Fruit fly (Drosophila melanogaster) whole organism, embryonic: ENCODE results near the gene CG8677.

Source experiments
- Abd-B ChIP-seq: fragments of 200-800 bp; sonication (Bioruptor generic); optimal IDR thresholded peaks from 2 replicates; lab custom pipeline; 2018; ENCODE audit warnings: missing biosample characterization, mild to moderate bottlenecking, missing genetic modification characterization, moderate library complexity
- Atf3 ChIP-seq: fragments of 200-800 bp; sonication (Bioruptor generic); optimal IDR thresholded peaks from 3 replicates; lab custom pipeline; 2016; ENCODE audit warnings: missing biosample characterization, missing genetic modification characterization
- BEAF-32 ChIP-seq: fragments of 200-800 bp; sonication (Bioruptor generic); optimal IDR thresholded peaks from 3 replicates; lab custom pipeline; 2017; ENCODE audit warnings: missing biosample characterization, missing genetic modification characterization, mild to moderate bottlenecking, moderate library complexity, missing genetic modification reagents
- Blimp-1 ChIP-seq: fragments of 200-800 bp; sonication (Bioruptor generic); optimal IDR thresholded peaks from 3 replicates; lab custom pipeline; 2018; ENCODE audit warnings: missing biosample characterization, missing genetic modification characterization, mild to moderate bottlenecking, moderate library complexity, missing genetic modification reagents
- Bteb2 ChIP-seq: fragments of 200-800 bp; sonication (Bioruptor generic); optimal IDR thresholded peaks from 2 replicates; lab custom pipeline; 2016; ENCODE audit warnings: missing biosample characterization, missing genetic modification characterization
- CG10431 ChIP-seq: fragments of 200-800 bp; sonication (Bioruptor generic); optimal IDR thresholded peaks from 3 replicates; lab custom pipeline; 2018; ENCODE audit warnings: missing biosample characterization, mild to moderate bottlenecking, missing genetic modification characterization
- CG11247 ChIP-seq: fragments of 200-800 bp; sonication (Bioruptor generic); IDR thresholded peaks from 2 replicates; pipeline ENCODE4 v1.3.6; 2022; ENCODE audit warnings: missing biosample characterization, missing genetic modification characterization
- CG12219 ChIP-seq: fragments of 200-800 bp; sonication (Bioruptor generic); optimal IDR thresholded peaks from 3 replicates; lab custom pipeline; 2018; ENCODE audit warnings: missing biosample characterization, mild to moderate bottlenecking, missing genetic modification characterization
- CG12942 ChIP-seq: fragments of 200-800 bp; sonication (Bioruptor generic); optimal IDR thresholded peaks from 3 replicates; lab custom pipeline; 2016; ENCODE audit warnings: missing biosample characterization, missing genetic modification characterization
- CG14710 ChIP-seq: fragments of 200-800 bp; sonication (Bioruptor generic); optimal IDR thresholded peaks from 3 replicates; lab custom pipeline; 2019; ENCODE audit warnings: missing biosample characterization, mild to moderate bottlenecking, missing genetic modification characterization, moderate library complexity
- CG18599 ChIP-seq: fragments of 200-800 bp; sonication (Bioruptor generic); optimal IDR thresholded peaks from 3 replicates; lab custom pipeline; 2017; ENCODE audit warnings: missing biosample characterization, missing genetic modification characterization, mild to moderate bottlenecking, moderate library complexity, missing genetic modification reagents
- CG2116 ChIP-seq: fragments of 200-800 bp; sonication (Bioruptor generic); optimal IDR thresholded peaks from 3 replicates; lab custom pipeline; 2018; ENCODE audit warnings: missing biosample characterization, mild to moderate bottlenecking, missing genetic modification characterization
- CG2120 ChIP-seq: fragments of 200-800 bp; sonication (Bioruptor generic); optimal IDR thresholded peaks from 3 replicates; lab custom pipeline; 2016; ENCODE audit warnings: missing biosample characterization, missing genetic modification characterization
- CG34224 ChIP-seq: fragments of 200-800 bp; sonication (Bioruptor generic); IDR thresholded peaks from 3 replicates; pipeline ENCODE4 v1.3.6; 2022; ENCODE audit warnings: missing biosample characterization, missing genetic modification characterization; ENCODE audit not compliant: partially characterized antibody
- CG3726 ChIP-seq: fragments of 200-800 bp; sonication (Bioruptor generic); IDR thresholded peaks from 3 replicates; pipeline ENCODE4, ENCODE4 v1.3.6; 2022; ENCODE audit warnings: missing biosample characterization, missing genetic modification characterization
- CG3995 ChIP-seq: fragments of 200-800 bp; sonication (Bioruptor generic); optimal IDR thresholded peaks from 3 replicates; lab custom pipeline; 2016; ENCODE audit warnings: missing biosample characterization, missing genetic modification characterization
- CG4404 ChIP-seq: fragments of 200-800 bp; sonication (Bioruptor generic); IDR thresholded peaks from 2 replicates; pipeline ENCODE4 v1.3.6; 2022; ENCODE audit warnings: missing biosample characterization, missing genetic modification characterization
- CG4707 ChIP-seq: fragments of 200-800 bp; sonication (Bioruptor generic); optimal IDR thresholded peaks from 2 replicates; lab custom pipeline; 2018; ENCODE audit warnings: missing biosample characterization, mild to moderate bottlenecking, missing genetic modification characterization, moderate library complexity
- CG6254 ChIP-seq: fragments of 200-800 bp; sonication (Bioruptor generic); optimal IDR thresholded peaks from 3 replicates; lab custom pipeline; 2017; ENCODE audit warnings: mild to moderate bottlenecking, missing biosample characterization, missing genetic modification reagents, missing genetic modification characterization
- CG6654 ChIP-seq: fragments of 200-800 bp; sonication (Bioruptor generic); optimal IDR thresholded peaks from 2 replicates; lab custom pipeline; 2017; ENCODE audit warnings: missing biosample characterization, mild to moderate bottlenecking, missing genetic modification characterization
- CG7987 ChIP-seq: fragments of 200-800 bp; sonication (Bioruptor generic); optimal IDR thresholded peaks from 2 replicates; lab custom pipeline; 2018; ENCODE audit warnings: missing biosample characterization, mild to moderate bottlenecking, missing genetic modification characterization, moderate library complexity
- CG8290 ChIP-seq, 3 experiments: fragments of 200-800 bp; sonication (Bioruptor generic); optimal IDR thresholded peaks; 2 replicates each; lab custom pipeline; 2016 to 2019; ENCODE audit warnings: missing biosample characterization in 3 of 3, missing genetic modification characterization in 3 of 3, mild to moderate bottlenecking in 2 of 3, moderate library complexity in 1 of 3
- CG8478 ChIP-seq: fragments of >200 bp; optimal IDR thresholded peaks from 2 replicates; lab custom pipeline; 2018
- CG8924 ChIP-seq: fragments of 200-800 bp; optimal IDR thresholded peaks from 3 replicates; lab custom pipeline; 2019; ENCODE audit warnings: missing biosample characterization, mild to moderate bottlenecking, missing genetic modification characterization, moderate library complexity
- CG9215 ChIP-seq: fragments of 200-800 bp; sonication (Bioruptor generic); IDR thresholded peaks from 2 replicates; pipeline ENCODE4 v1.3.6; 2022; ENCODE audit warnings: missing biosample characterization, missing genetic modification characterization
- CG9817 ChIP-seq: fragments of 200-800 bp; sonication (Bioruptor generic); optimal IDR thresholded peaks from 2 replicates; lab custom pipeline; 2018; ENCODE audit warnings: missing biosample characterization, mild to moderate bottlenecking, missing genetic modification characterization, moderate library complexity
- CTCF ChIP-seq: fragments of 200-800 bp; sonication (Bioruptor generic); optimal IDR thresholded peaks from 2 replicates; lab custom pipeline; 2017; ENCODE audit warnings: missing biosample characterization, mild to moderate bottlenecking, missing genetic modification characterization, moderate library complexity
- D19B ChIP-seq: fragments of 200-800 bp; sonication (Bioruptor generic); optimal IDR thresholded peaks from 2 replicates; lab custom pipeline; 2017; ENCODE audit warnings: missing biosample characterization, mild to moderate bottlenecking, missing genetic modification characterization
- Dbx ChIP-seq: fragments of 200-800 bp; sonication (Bioruptor generic); IDR thresholded peaks from 3 replicates; pipeline ENCODE4 v1.3.6; 2022; ENCODE audit warnings: missing biosample characterization, missing genetic modification characterization
- E2f2 ChIP-seq: fragments of 200-800 bp; sonication (Bioruptor generic); IDR thresholded peaks from 2 replicates; pipeline ENCODE4 v1.3.6; 2022; ENCODE audit warnings: missing biosample characterization, missing genetic modification characterization
- Elba2 ChIP-seq: fragments of 200-800 bp; sonication (Bioruptor generic); optimal IDR thresholded peaks from 3 replicates; lab custom pipeline; 2016; ENCODE audit warnings: missing biosample characterization, missing genetic modification characterization
- Neu2 ChIP-seq: fragments of 200-800 bp; sonication (Bioruptor generic); optimal IDR thresholded peaks from 3 replicates; lab custom pipeline; 2016; ENCODE audit warnings: missing biosample characterization, missing genetic modification characterization, borderline replicate concordance
- Ravus ChIP-seq: fragments of 200-800 bp; sonication (Bioruptor generic); IDR thresholded peaks from 2 replicates; pipeline ENCODE4 v1.3.6; 2022; ENCODE audit warnings: missing biosample characterization, missing genetic modification characterization
- Sry-δ ChIP-seq: fragments of 200-800 bp; sonication (Bioruptor generic); optimal IDR thresholded peaks from 2 replicates; lab custom pipeline; 2016; ENCODE audit warnings: missing biosample characterization, missing genetic modification characterization
- ase ChIP-seq: fragments of 200-800 bp; sonication (Bioruptor generic); IDR thresholded peaks from 3 replicates; pipeline ENCODE4 v1.3.6; 2022; ENCODE audit warnings: missing biosample characterization, missing genetic modification characterization
- bab2 ChIP-seq: fragments of 200-800 bp; sonication (Bioruptor generic); optimal IDR thresholded peaks from 2 replicates; lab custom pipeline; 2016; ENCODE audit warnings: missing biosample characterization, missing genetic modification characterization
- croc ChIP-seq: fragments of 200-800 bp; sonication (Bioruptor generic); conservative IDR thresholded peaks from 3 replicates; pipeline ENCODE4 v1.3.6; 2022; ENCODE audit warnings: missing biosample characterization, missing genetic modification characterization
- da ChIP-seq: fragments of 200-800 bp; sonication (Bioruptor generic); optimal IDR thresholded peaks from 2 replicates; lab custom pipeline; 2016; ENCODE audit warnings: missing biosample characterization, missing genetic modification characterization
- ems ChIP-seq: fragments of 200-800 bp; sonication (Bioruptor generic); optimal IDR thresholded peaks from 3 replicates; lab custom pipeline; 2016; ENCODE audit warnings: missing biosample characterization, missing genetic modification characterization
- eve ChIP-seq, 2 experiments: fragments of >200 bp; optimal IDR thresholded peaks; 2 replicates each; lab custom pipeline; 2017; ENCODE audit warnings: missing biosample characterization in 2 of 2, missing genetic modification characterization in 2 of 2
- exex ChIP-seq: fragments of 200-800 bp; sonication (Bioruptor generic); optimal IDR thresholded peaks from 4 replicates; lab custom pipeline; 2018; ENCODE audit warnings: missing biosample characterization, mild to moderate bottlenecking, missing genetic modification characterization, moderate library complexity
- fd3F ChIP-seq: fragments of 200-800 bp; sonication (Bioruptor generic); optimal IDR thresholded peaks from 2 replicates; lab custom pipeline; 2018; ENCODE audit warnings: missing biosample characterization, mild to moderate bottlenecking, missing genetic modification characterization, moderate library complexity
- hbn ChIP-seq: fragments of 200-800 bp; sonication (Bioruptor generic); IDR thresholded peaks from 2 replicates; pipeline ENCODE4 v1.3.6; 2022; ENCODE audit warnings: missing biosample characterization, missing genetic modification characterization; ENCODE audit not compliant: partially characterized antibody
- insv ChIP-seq, 2 experiments: fragments of 200-800 bp; sonication (Bioruptor generic); optimal IDR thresholded peaks; 3 replicates each; lab custom pipeline; 2016 to 2018; ENCODE audit warnings: missing biosample characterization in 2 of 2, missing genetic modification characterization in 2 of 2
- jumu ChIP-seq: fragments of 200-800 bp; sonication (Bioruptor generic); optimal IDR thresholded peaks from 3 replicates; lab custom pipeline; 2016; ENCODE audit warnings: missing biosample characterization, missing genetic modification characterization
- ken ChIP-seq: fragments of 200-800 bp; sonication (Bioruptor generic); IDR thresholded peaks from 3 replicates; pipeline ENCODE4 v1.3.6; 2022; ENCODE audit warnings: missing biosample characterization, missing genetic modification characterization
- luna ChIP-seq: fragments of 200-800 bp; sonication (Bioruptor generic); optimal IDR thresholded peaks from 2 replicates; lab custom pipeline; 2016; ENCODE audit warnings: missing biosample characterization, missing genetic modification characterization
- nerfin-2 ChIP-seq: fragments of 200-800 bp; sonication (Bioruptor generic); IDR thresholded peaks from 2 replicates; pipeline ENCODE4 v1.3.6; 2022; ENCODE audit warnings: missing biosample characterization, missing genetic modification characterization; ENCODE audit not compliant: partially characterized antibody
- nom ChIP-seq: fragments of 200-800 bp; sonication (Bioruptor generic); optimal IDR thresholded peaks from 2 replicates; lab custom pipeline; 2017; ENCODE audit warnings: missing biosample characterization, missing genetic modification characterization, mild to moderate bottlenecking, moderate library complexity, missing genetic modification reagents
- slou ChIP-seq: fragments of 200-800 bp; sonication (Bioruptor generic); optimal IDR thresholded peaks from 3 replicates; lab custom pipeline; 2016; ENCODE audit warnings: missing biosample characterization, missing genetic modification characterization
- tup ChIP-seq: fragments of 200-800 bp; sonication (Bioruptor generic); optimal IDR thresholded peaks from 2 replicates; lab custom pipeline; 2016; ENCODE audit warnings: missing biosample characterization, mild to moderate bottlenecking, missing genetic modification characterization, moderate library complexity
- wdn ChIP-seq: fragments of 200-800 bp; sonication (Bioruptor generic); IDR thresholded peaks from 2 replicates; pipeline ENCODE4 v1.3.6; 2022; ENCODE audit warnings: missing biosample characterization, missing genetic modification characterization

CG8677 gene

dm6 chr2L:21260869-21261268 lies 39.8 kb downstream of the CG8677 start (continued):
- TF ChIP-seq Bteb2 (GFP tag; lab: Kevin White, UChicago) (no peak), CG8924 (peak; percentile 7), Abd-B (GFP tag; lab: Kevin White, UChicago) (no peak), CG7987 (GFP tag; lab: Kevin White, UChicago) (no peak), CTCF (GFP tag; lab: Kevin White, UChicago) (peak; percentile 16), E2f2 (GFP tag; lab: Robert Waterston, UW) (peak; percentile 43), slou (GFP tag; lab: Kevin White, UChicago) (no peak), CG6654 (GFP tag; lab: Kevin White, UChicago) (no peak), CG4707 (no peak), CG8478 (no peak), CG3995 (GFP tag; lab: Kevin White, UChicago) (peak; percentile 51), ems (GFP tag; lab: Kevin White, UChicago) (peak; percentile 36), Sry-δ (GFP tag; lab: Kevin White, UChicago) (peak; percentile 43), CG2116 (GFP tag; lab: Kevin White, UChicago) (peak; percentile 16), hbn (GFP tag; lab: Robert Waterston, UW) (no peak), wdn (GFP tag; lab: Robert Waterston, UW) (no peak), tup (no peak), exex (tag; lab: Kevin White, UChicago) (no peak), CG4404 (GFP tag; lab: Robert Waterston, UW) (no peak), nom (GFP tag; lab: Kevin White, UChicago) (no peak), croc (GFP tag; lab: Robert Waterston, UW) (no peak), CG9215 (GFP tag; lab: Robert Waterston, UW) (no peak), jumu (GFP tag; lab: Kevin White, UChicago) (no peak), CG10431 (GFP tag; lab: Kevin White, UChicago) (no peak), CG14710 (peak; percentile 68), CG2120 (GFP tag; lab: Kevin White, UChicago) (peak; percentile 22), BEAF-32 (GFP tag; lab: Kevin White, UChicago) (peak; percentile 44), fd3F (GFP tag; lab: Kevin White, UChicago) (no peak), CG6254 (no peak), bab2 (GFP tag; lab: Kevin White, UChicago) (no peak), ken (no peak), CG12219 (GFP tag; lab: Kevin White, UChicago) (no peak), CG11247 (no peak), da (GFP tag; lab: Kevin White, UChicago) (no peak), ase (GFP tag; lab: Robert Waterston, UW) (no peak), insv (GFP tag; optimal IDR thresholded peaks at IDR 0.05; lab: Kevin White, UChicago) (no peak), CG12942 (GFP tag; lab: Kevin White, UChicago) (no peak), CG3726 (no peak), CG18599 (no peak), D19B (GFP tag; lab: Kevin White, UChicago) (no peak), Neu2 (GFP tag; lab: Kevin White, UChicago) (no peak), Elba2 (GFP tag; lab: Kevin White, UChicago) (no peak), nerfin-2 (GFP tag; lab: Robert Waterston, UW) (no peak), CG34224 (GFP tag; lab: Robert Waterston, UW) (peak; percentile 29; the same call in 1 of the 3 replicates), Ravus (GFP tag; lab: Robert Waterston, UW) (no peak), luna (GFP tag; lab: Kevin White, UChicago) (no peak), CG8290 (GFP tag; optimal IDR thresholded peaks at IDR 0.05; lab: Kevin White, UChicago) (peak; percentile 4), CG8290 (tag; optimal IDR thresholded peaks at IDR 0.05; lab: Kevin White, UChicago) (no peak), Atf3 (GFP tag; lab: Kevin White, UChicago) (no peak), Dbx (GFP tag; lab: Robert Waterston, UW) (no peak), eve (GFP tag; optimal IDR thresholded peaks at IDR 0.05; lab: Kevin White, UChicago) (no peak), Blimp-1 (GFP tag; lab: Kevin White, UChicago) (no peak), CG9817 (tag; lab: Kevin White, UChicago) (no peak)
